Worm (Caenorhabditis elegans) whole organism, L4 larva: ENCODE measurements around the gene nhr-142.

Experiments
- D1046.2 ChIP-seq: fragments of 200-800 bp; sonication (Bioruptor generic); IDR thresholded peaks from 2 replicates; pipeline ENCODE4 v1.3.6; 2022; ENCODE audit warnings: missing genetic modification characterization, missing compliant biosample characterization
- F37D6.2 ChIP-seq: sonication (generic microtip); optimal IDR thresholded peaks from 2 replicates; lab custom pipeline; 2016; ENCODE audit warnings: mild to moderate bottlenecking, missing genetic modification characterization, missing compliant biosample characterization
- F49E8.2 ChIP-seq: sonication (generic microtip); optimal IDR thresholded peaks from 2 replicates; lab custom pipeline; 2016; ENCODE audit warnings: missing compliant biosample characterization, mild to moderate bottlenecking, missing genetic modification characterization, borderline replicate concordance
- R02D3.7 ChIP-seq: fragments of 150-350 bp; sonication (generic microtip); optimal IDR thresholded peaks from 3 replicates; lab custom pipeline; 2014; ENCODE audit warnings: missing biosample characterization, missing genetic modification characterization
- T20F7.1 ChIP-seq: fragments of 200-800 bp; sonication (Bioruptor generic); optimal IDR thresholded peaks from 2 replicates; lab custom pipeline; 2018; ENCODE audit warnings: mild to moderate bottlenecking, missing genetic modification characterization, missing compliant biosample characterization
- T26A8.4 ChIP-seq: fragments of 200-800 bp; sonication (Bioruptor generic); IDR thresholded peaks from 2 replicates; pipeline ENCODE4 v1.3.6; 2022; ENCODE audit warnings: missing genetic modification characterization, missing compliant biosample characterization
- ZK546.5 ChIP-seq, 2 experiments: sonication (generic microtip); optimal IDR thresholded peaks; 2 replicates each; lab custom pipeline; 2017; ENCODE audit warnings: missing biosample characterization in 2 of 2, missing genetic modification characterization in 2 of 2
- aha-1 ChIP-seq: fragments of 150-350 bp; peaks from one replicate; lab custom pipeline; 2014; ENCODE audit warnings: missing biosample characterization, missing genetic modification characterization
- aly-2 ChIP-seq: sonication (generic microtip); optimal IDR thresholded peaks from 2 replicates; lab custom pipeline; 2018; ENCODE audit warnings: missing biosample characterization, missing genetic modification characterization
- ceh-44 ChIP-seq: fragments of 200-800 bp; sonication (Bioruptor generic); IDR thresholded peaks from 2 replicates; pipeline ENCODE4 v1.3.6; 2022; ENCODE audit warnings: missing genetic modification reagents, missing genetic modification characterization, missing compliant biosample characterization
- ces-1 ChIP-seq: fragments of 150-350 bp; sonication (generic microtip); optimal IDR thresholded peaks from 4 replicates; lab custom pipeline; 2014; ENCODE audit warnings: missing biosample characterization, missing genetic modification reagents, missing genetic modification characterization
- cey-2 ChIP-seq: sonication (generic microtip); optimal IDR thresholded peaks from 3 replicates; lab custom pipeline; 2017; ENCODE audit warnings: missing genetic modification characterization, mild to moderate bottlenecking, missing compliant biosample characterization, antibody characterized with exemption, borderline replicate concordance; ENCODE audit not compliant: insufficient read depth
- ctbp-1 ChIP-seq: fragments of 200-800 bp; sonication (Bioruptor generic); IDR thresholded peaks from 2 replicates; pipeline ENCODE4 v1.3.6; 2022; ENCODE audit warnings: missing genetic modification reagents, missing genetic modification characterization, missing compliant biosample characterization
- daf-12 ChIP-seq: fragments of 150-350 bp; optimal IDR thresholded peaks from 2 replicates; lab custom pipeline; 2014; ENCODE audit warnings: missing biosample characterization, missing genetic modification reagents, missing genetic modification characterization
- daf-8 ChIP-seq: fragments of 200-800 bp; sonication (Bioruptor generic); IDR thresholded peaks from 2 replicates; pipeline ENCODE4 v1.3.6; 2022; ENCODE audit warnings: missing genetic modification characterization, missing compliant biosample characterization
- dmd-8 ChIP-seq: fragments of 200-800 bp; sonication (Bioruptor generic); IDR thresholded peaks from 2 replicates; pipeline ENCODE4 v1.3.6; 2022; ENCODE audit warnings: missing genetic modification characterization, missing compliant biosample characterization
- dmd-9 ChIP-seq: fragments of 200-800 bp; sonication (Bioruptor generic); IDR thresholded peaks from 2 replicates; pipeline ENCODE4 v1.3.6; 2022; ENCODE audit warnings: missing genetic modification reagents, missing genetic modification characterization, missing compliant biosample characterization
- duxl-1 ChIP-seq: sonication (generic microtip); optimal IDR thresholded peaks from 2 replicates; lab custom pipeline; 2016; ENCODE audit warnings: mild to moderate bottlenecking, missing genetic modification characterization, moderate library complexity, missing compliant biosample characterization; ENCODE audit not compliant: poor library complexity
- dve-1 ChIP-seq: sonication (generic microtip); optimal IDR thresholded peaks from 2 replicates; lab custom pipeline; 2017; ENCODE audit warnings: antibody characterized with exemption, mild to moderate bottlenecking, missing genetic modification characterization, missing compliant biosample characterization; ENCODE audit not compliant: insufficient read depth
- egl-27 ChIP-seq: sonication (generic microtip); optimal IDR thresholded peaks from 3 replicates; lab custom pipeline; 2017; ENCODE audit warnings: missing biosample characterization, missing genetic modification reagents, missing genetic modification characterization
- fos-1 ChIP-seq: fragments of 150-350 bp; optimal IDR thresholded peaks from 2 replicates; lab custom pipeline; 2014; ENCODE audit warnings: missing biosample characterization, missing genetic modification characterization
- gei-8 ChIP-seq: fragments of 200-800 bp; sonication (Bioruptor generic); optimal IDR thresholded peaks from 2 replicates; lab custom pipeline; 2018; ENCODE audit warnings: mild to moderate bottlenecking, missing genetic modification characterization, missing compliant biosample characterization
- hlh-11 ChIP-seq: fragments of 200-800 bp; sonication (Bioruptor generic); optimal IDR thresholded peaks from 2 replicates; lab custom pipeline; 2018; ENCODE audit warnings: mild to moderate bottlenecking, missing genetic modification characterization, missing compliant biosample characterization
- hlh-30 ChIP-seq: sonication (generic microtip); optimal IDR thresholded peaks from 2 replicates; lab custom pipeline; 2017; ENCODE audit warnings: antibody characterized with exemption, mild to moderate bottlenecking, missing genetic modification characterization, missing compliant biosample characterization; ENCODE audit not compliant: insufficient read depth
- hmg-1.1 ChIP-seq: fragments of 200-800 bp; sonication (Bioruptor generic); IDR thresholded peaks from 2 replicates; pipeline ENCODE4 v1.3.6; 2022; ENCODE audit warnings: missing genetic modification reagents, missing genetic modification characterization, missing compliant biosample characterization
- jun-1 ChIP-seq: fragments of 150-350 bp; optimal IDR thresholded peaks from 2 replicates; lab custom pipeline; 2014; ENCODE audit warnings: missing biosample characterization, missing genetic modification reagents, missing genetic modification characterization
- lin-1 ChIP-seq: fragments of 200-800 bp; sonication (Bioruptor generic); IDR thresholded peaks from 2 replicates; pipeline ENCODE4 v1.3.6; 2022; ENCODE audit warnings: missing genetic modification reagents, missing genetic modification characterization, missing compliant biosample characterization
- lin-13 ChIP-seq: fragments of 150-350 bp; optimal IDR thresholded peaks from 2 replicates; lab custom pipeline; 2014; ENCODE audit warnings: missing biosample characterization, missing genetic modification reagents, missing genetic modification characterization
- lin-29 ChIP-seq: fragments of 200-800 bp; sonication (Bioruptor generic); IDR thresholded peaks from 2 replicates; pipeline ENCODE4 v1.3.6; 2022; ENCODE audit warnings: missing genetic modification reagents, missing genetic modification characterization, missing compliant biosample characterization
- lin-38 ChIP-seq: fragments of 200-800 bp; sonication (Bioruptor generic); IDR thresholded peaks from 2 replicates; pipeline ENCODE4 v1.3.6; 2022; ENCODE audit warnings: missing genetic modification reagents, missing genetic modification characterization, missing compliant biosample characterization
- lin-39 ChIP-seq: fragments of 150-350 bp; optimal IDR thresholded peaks from 2 replicates; lab custom pipeline; 2014; ENCODE audit warnings: missing biosample characterization, missing genetic modification reagents, missing genetic modification characterization
- lsy-2 ChIP-seq, 2 experiments: fragments of 150-350 bp in 1 of 2; sonication (generic microtip) in 1 of 2; optimal IDR thresholded peaks; 2 replicates each; lab custom pipeline; 2014 to 2017; ENCODE audit warnings: missing biosample characterization in 2 of 2, missing genetic modification characterization in 2 of 2
- mdl-1 ChIP-seq, 2 experiments: fragments of 150-350 bp in 1 of 2; sonication (generic microtip) in 1 of 2; optimal IDR thresholded peaks; 2 replicates each; lab custom pipeline; 2014 to 2017; ENCODE audit warnings: missing biosample characterization in 2 of 2, missing genetic modification characterization in 2 of 2
- mdt-29 ChIP-seq: fragments of 200-800 bp; sonication (Bioruptor generic); IDR thresholded peaks from 2 replicates; pipeline ENCODE4 v1.3.6; 2022; ENCODE audit warnings: missing genetic modification reagents, missing genetic modification characterization, missing compliant biosample characterization
- mes-2 ChIP-seq: sonication (generic microtip); optimal IDR thresholded peaks from 2 replicates; lab custom pipeline; 2016; ENCODE audit warnings: missing genotype, mild to moderate bottlenecking, missing genetic modification characterization, missing compliant biosample characterization; ENCODE audit not compliant: poor library complexity, severe bottlenecking
- mxl-3 ChIP-seq: fragments of 200-800 bp; sonication (Bioruptor generic); optimal IDR thresholded peaks from 2 replicates; lab custom pipeline; 2018; ENCODE audit warnings: mild to moderate bottlenecking, missing genetic modification characterization, missing compliant biosample characterization
- nhr-102 ChIP-seq: sonication (generic microtip); optimal IDR thresholded peaks from 2 replicates; lab custom pipeline; 2016; ENCODE audit warnings: mild to moderate bottlenecking, missing genetic modification characterization, moderate library complexity, missing compliant biosample characterization
- nhr-11 ChIP-seq: fragments of 150-350 bp; optimal IDR thresholded peaks from 2 replicates; lab custom pipeline; 2014; ENCODE audit warnings: missing biosample characterization, missing genetic modification characterization
- nhr-42 ChIP-seq: fragments of 200-800 bp; sonication (Bioruptor generic); IDR thresholded peaks from 2 replicates; pipeline ENCODE4 v1.3.6; 2022; ENCODE audit warnings: missing genetic modification characterization, missing compliant biosample characterization
- nhr-76 ChIP-seq: fragments of 150-350 bp; optimal IDR thresholded peaks from 2 replicates; lab custom pipeline; 2014; ENCODE audit warnings: missing biosample characterization, missing genetic modification characterization
- nhr-77 ChIP-seq: fragments of 150-350 bp; optimal IDR thresholded peaks from 2 replicates; lab custom pipeline; 2014; ENCODE audit warnings: missing biosample characterization, missing genetic modification characterization
- php-3 ChIP-seq: fragments of 200-800 bp; sonication (Bioruptor generic); IDR thresholded peaks from 2 replicates; pipeline ENCODE4 v1.3.6; 2022; ENCODE audit warnings: missing genetic modification reagents, missing genetic modification characterization, missing compliant biosample characterization
- rbr-2 ChIP-seq: sonication (generic microtip); optimal IDR thresholded peaks from 2 replicates; lab custom pipeline; 2016; ENCODE audit warnings: missing genotype, missing genetic modification characterization, missing compliant biosample characterization
- set-16 ChIP-seq: fragments of 200-800 bp; sonication (Bioruptor generic); IDR thresholded peaks from 2 replicates; pipeline ENCODE4 v1.3.6; 2022; ENCODE audit warnings: missing genetic modification reagents, missing genetic modification characterization, missing compliant biosample characterization
- skn-1 ChIP-seq: fragments of 150-350 bp; optimal IDR thresholded peaks from 2 replicates; lab custom pipeline; 2014; ENCODE audit warnings: missing biosample characterization, missing genetic modification characterization
- snpc-4 ChIP-seq: fragments of 150-350 bp; optimal IDR thresholded peaks from 2 replicates; lab custom pipeline; 2014; ENCODE audit warnings: missing biosample characterization, missing genetic modification characterization
- spr-1 ChIP-seq: sonication (generic microtip); optimal IDR thresholded peaks from 2 replicates; lab custom pipeline; 2016; ENCODE audit warnings: mild to moderate bottlenecking, missing genetic modification characterization, missing compliant biosample characterization
- tag-97 ChIP-seq: fragments of 200-800 bp; sonication (Bioruptor generic); IDR thresholded peaks from 2 replicates; pipeline ENCODE4 v1.3.6; 2022; ENCODE audit warnings: missing genetic modification characterization, missing compliant biosample characterization
- zfp-2 ChIP-seq: sonication (generic microtip); optimal IDR thresholded peaks from 2 replicates; lab custom pipeline; 2016; ENCODE audit warnings: mild to moderate bottlenecking, missing genetic modification characterization, missing compliant biosample characterization
- zfp-3 ChIP-seq: fragments of 200-800 bp; sonication (Bioruptor generic); conservative IDR thresholded peaks from 2 replicates; pipeline ENCODE4 v1.3.6; 2022; ENCODE audit warnings: missing genetic modification reagents, missing genetic modification characterization, missing compliant biosample characterization
- zip-2 ChIP-seq: fragments of 150-350 bp; optimal IDR thresholded peaks from 2 replicates; lab custom pipeline; 2014; ENCODE audit warnings: missing biosample characterization, missing genetic modification characterization
- ztf-11 ChIP-seq: fragments of 150-350 bp; optimal IDR thresholded peaks from 2 replicates; lab custom pipeline; 2014; ENCODE audit warnings: missing biosample characterization, missing genetic modification characterization
- ztf-7 ChIP-seq: fragments of 150-350 bp; optimal IDR thresholded peaks from 2 replicates; lab custom pipeline; 2014; ENCODE audit warnings: missing biosample characterization, missing genetic modification characterization

The nhr-142 gene

DNA sequence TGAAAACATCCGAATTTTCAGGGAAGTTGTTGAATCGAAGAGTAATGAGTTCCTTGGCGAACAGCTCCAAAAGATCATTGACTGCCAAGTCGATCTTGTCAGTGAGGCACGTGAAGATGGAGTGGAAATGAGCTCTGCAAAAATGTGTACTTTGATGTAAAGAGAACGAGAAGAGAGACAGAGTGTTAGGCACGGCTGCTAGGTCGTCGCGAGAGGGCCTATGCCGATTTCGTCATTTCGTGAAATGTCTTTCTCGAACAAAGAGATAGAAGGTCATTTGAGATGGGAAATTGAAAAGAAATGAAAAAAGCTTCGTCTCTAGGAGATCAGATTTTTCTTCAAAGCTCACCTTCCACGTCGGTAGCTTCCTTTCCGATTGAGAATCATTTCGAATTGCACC, 10.4 kb downstream of the nhr-142 start (continued):
- peak; percentile 28 for TF ChIP-seq hlh-11 (tag; lab: Kevin White, UChicago)
- TF ChIP-seq ceh-44 (GFP tag; lab: Robert Waterston, UW) = no peak
- TF ChIP-seq F37D6.2 (tag; lab: Kevin White, UChicago) = no peak
- TF ChIP-seq D1046.2 (GFP tag; lab: Robert Waterston, UW) = no peak
- TF ChIP-seq mdt-29 (GFP tag; lab: Robert Waterston, UW) = no peak
- no peak for TF ChIP-seq egl-27 (tag; lab: Kevin White, UChicago)
- TF ChIP-seq R02D3.7 (tag; lab: Kevin White, UChicago) = no peak
- no peak for TF ChIP-seq spr-1 (tag; lab: Kevin White, UChicago)
- no peak for TF ChIP-seq T26A8.4
- no peak for TF ChIP-seq gei-8 (GFP tag; lab: Kevin White, UChicago)
- TF ChIP-seq php-3 (GFP tag; lab: Robert Waterston, UW) = no peak
- no peak for TF ChIP-seq rbr-2
- no peak for TF ChIP-seq set-16 (GFP tag; lab: Robert Waterston, UW)
- no peak for TF ChIP-seq lin-29 (GFP tag; lab: Robert Waterston, UW)
- TF ChIP-seq lin-1 = no peak
- no peak for TF ChIP-seq zfp-2
- TF ChIP-seq cey-2 (tag; lab: Kevin White, UChicago) = no peak
- no peak for TF ChIP-seq lin-39 (tag; lab: Kevin White, UChicago)
- TF ChIP-seq lin-13 (GFP tag; lab: Kevin White, UChicago) = no peak
- no peak for TF ChIP-seq fos-1 (tag; lab: Kevin White, UChicago)
- TF ChIP-seq duxl-1 (tag; lab: Kevin White, UChicago) = no peak
- no peak for TF ChIP-seq nhr-77 (tag; lab: Kevin White, UChicago)
- TF ChIP-seq T20F7.1 (GFP tag; lab: Kevin White, UChicago) = no peak
- TF ChIP-seq jun-1 = no peak
- TF ChIP-seq aly-2 (tag; lab: Kevin White, UChicago) = no peak
- no peak for TF ChIP-seq tag-97 (GFP tag; lab: Robert Waterston, UW)
- no peak for TF ChIP-seq ces-1 (GFP tag; lab: Kevin White, UChicago)
- no peak for TF ChIP-seq nhr-76 (tag; lab: Kevin White, UChicago)
- TF ChIP-seq dmd-8 = no peak
- TF ChIP-seq daf-8 (GFP tag; lab: Robert Waterston, UW) = no peak
- TF ChIP-seq nhr-42 = no peak
- TF ChIP-seq skn-1 (tag; lab: Kevin White, UChicago) = no peak
- TF ChIP-seq mdl-1 (tag; optimal IDR thresholded peaks at IDR 0.05; lab: Kevin White, UChicago) = no peak
- peak; percentile 42 for TF ChIP-seq nhr-11
- TF ChIP-seq ztf-11 (tag; lab: Kevin White, UChicago) = no peak
- TF ChIP-seq ZK546.5 (tag; optimal IDR thresholded peaks at IDR 0.05; lab: Kevin White, UChicago) = no peak
- TF ChIP-seq zip-2 (tag; lab: Kevin White, UChicago) = no peak
- TF ChIP-seq mxl-3 (GFP tag; lab: Kevin White, UChicago) = peak; percentile 26
- no peak for TF ChIP-seq lin-38
- no peak for TF ChIP-seq zfp-3 (GFP tag; lab: Robert Waterston, UW)
- TF ChIP-seq hmg-1.1 (GFP tag; lab: Robert Waterston, UW) = 0 out of 2 replicates have a peak, but pooled peaks have one; percentile 13
- no peak for TF ChIP-seq nhr-102
- TF ChIP-seq dve-1 = no peak
- TF ChIP-seq lsy-2 (tag; optimal IDR thresholded peaks at IDR 0.05; lab: Kevin White, UChicago) = peak in 1 of 2 experiments; percentile 18
- peak; percentile 52 for TF ChIP-seq aha-1 (tag; lab: Kevin White, UChicago)
- no peak for TF ChIP-seq daf-12 (tag; lab: Kevin White, UChicago)
- TF ChIP-seq hlh-30 (tag; lab: Kevin White, UChicago) = peak; percentile 10
- TF ChIP-seq F49E8.2 (tag; lab: Kevin White, UChicago) = no peak
- peak; percentile 60 for TF ChIP-seq ztf-7 (tag; lab: Kevin White, UChicago)
- TF ChIP-seq mes-2 (tag; lab: Kevin White, UChicago) = no peak
- no peak for TF ChIP-seq snpc-4 (tag; lab: Kevin White, UChicago)
- no peak for TF ChIP-seq dmd-9
- TF ChIP-seq ctbp-1 (GFP tag; lab: Robert Waterston, UW) = no peak
